Fruit fly (Drosophila melanogaster): ENCODE data around the gene ZnT86D.

DNA sequence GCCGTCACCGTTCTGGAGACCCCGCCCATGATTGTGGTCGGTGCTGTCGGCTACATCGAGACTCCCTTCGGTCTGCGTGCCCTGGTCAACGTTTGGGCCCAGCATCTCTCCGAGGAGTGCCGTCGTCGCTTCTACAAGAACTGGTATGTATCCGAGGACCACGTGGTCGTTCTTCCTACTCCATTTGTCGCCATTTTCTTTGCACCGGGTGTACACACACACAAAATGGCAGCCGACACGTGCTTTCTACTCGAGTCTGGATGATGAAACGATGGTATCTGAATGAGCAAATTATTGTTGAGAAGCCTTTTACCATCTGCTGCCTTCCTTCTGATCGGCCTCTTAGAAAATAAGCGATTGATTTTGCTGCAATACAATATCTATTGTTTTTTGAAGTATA, 8.2 kb upstream of the ZnT86D start:
- TF ChIP-seq psq (optimal IDR thresholded peaks at IDR 0.05) (no peak), Myc (optimal IDR thresholded peaks at IDR 0.05) (no peak), ttk (optimal IDR thresholded peaks at IDR 0.05) (no peak), h (optimal IDR thresholded peaks at IDR 0.05) (no peak)

All from Kc167 (cell line).